Fruit fly (Drosophila melanogaster) whole organism, embryonic: ENCODE results near the gene CG31910.
A peak's percentile ranks its signal among the peaks of the same experiment; 100 is the strongest.

Source experiments
- Adf1 ChIP-seq: fragments of 200-800 bp; sonication (Bioruptor generic); IDR thresholded peaks from 2 replicates; pipeline ENCODE4 v1.3.6; 2022; ENCODE audit warnings: missing biosample characterization, missing genetic modification characterization
- Aef1 ChIP-seq: fragments of 200-800 bp; sonication (Bioruptor generic); IDR thresholded peaks from 3 replicates; pipeline ENCODE4 v1.3.6; 2022; ENCODE audit warnings: missing biosample characterization, missing genetic modification characterization
- Atf3 ChIP-seq: fragments of 200-800 bp; sonication (Bioruptor generic); optimal IDR thresholded peaks from 3 replicates; lab custom pipeline; 2016; ENCODE audit warnings: missing biosample characterization, missing genetic modification characterization
- Bteb2 ChIP-seq: fragments of 200-800 bp; sonication (Bioruptor generic); optimal IDR thresholded peaks from 2 replicates; lab custom pipeline; 2016; ENCODE audit warnings: missing biosample characterization, missing genetic modification characterization
- CG12659 ChIP-seq: fragments of 200-800 bp; sonication (Bioruptor generic); optimal IDR thresholded peaks from 3 replicates; lab custom pipeline; 2017; ENCODE audit warnings: mild to moderate bottlenecking, missing biosample characterization, missing genetic modification reagents, missing genetic modification characterization
- CG1602 ChIP-seq: fragments of 200-800 bp; sonication (Bioruptor generic); optimal IDR thresholded peaks from 3 replicates; lab custom pipeline; 2016; ENCODE audit warnings: missing biosample characterization, missing genetic modification characterization
- CG16815 ChIP-seq: fragments of 200-800 bp; sonication (Bioruptor generic); optimal IDR thresholded peaks from 3 replicates; lab custom pipeline; 2017; ENCODE audit warnings: missing biosample characterization, mild to moderate bottlenecking, missing genetic modification characterization
- CG17186 ChIP-seq: fragments of 200-800 bp; sonication (Bioruptor generic); optimal IDR thresholded peaks from 3 replicates; lab custom pipeline; 2017; ENCODE audit warnings: missing biosample characterization, missing genetic modification reagents, missing genetic modification characterization
- CG17328 ChIP-seq: fragments of 200-800 bp; sonication (Bioruptor generic); IDR thresholded peaks from 2 replicates; pipeline ENCODE4 v1.3.6; 2022; ENCODE audit warnings: missing biosample characterization, missing genetic modification characterization
- CG17802 ChIP-seq: fragments of 200-800 bp; sonication (Bioruptor generic); optimal IDR thresholded peaks from 2 replicates; lab custom pipeline; 2018; ENCODE audit warnings: missing biosample characterization, mild to moderate bottlenecking, missing genetic modification characterization, moderate library complexity
- CG3407 ChIP-seq: fragments of 200-800 bp; sonication (Bioruptor generic); optimal IDR thresholded peaks from 2 replicates; lab custom pipeline; 2018; ENCODE audit warnings: missing biosample characterization, mild to moderate bottlenecking, missing genetic modification characterization
- CG34376 ChIP-seq: fragments of 200-800 bp; sonication (Bioruptor generic); optimal IDR thresholded peaks from 2 replicates; lab custom pipeline; 2018; ENCODE audit warnings: missing biosample characterization, mild to moderate bottlenecking, missing genetic modification characterization
- CG43689 ChIP-seq: fragments of 200-800 bp; sonication (Bioruptor generic); IDR thresholded peaks from 2 replicates; pipeline ENCODE4 v1.3.6; 2022; ENCODE audit warnings: missing biosample characterization, missing genetic modification characterization
- CG4820 ChIP-seq: fragments of 200-800 bp; sonication (Bioruptor generic); optimal IDR thresholded peaks from 3 replicates; lab custom pipeline; 2016; ENCODE audit warnings: missing biosample characterization, missing genetic modification characterization
- CG6254 ChIP-seq: fragments of 200-800 bp; sonication (Bioruptor generic); optimal IDR thresholded peaks from 3 replicates; lab custom pipeline; 2017; ENCODE audit warnings: mild to moderate bottlenecking, missing biosample characterization, missing genetic modification reagents, missing genetic modification characterization
- CG7839 ChIP-seq: fragments of 200-800 bp; sonication (Bioruptor generic); optimal IDR thresholded peaks from 3 replicates; lab custom pipeline; 2018; ENCODE audit warnings: missing biosample characterization, mild to moderate bottlenecking, missing genetic modification characterization, moderate library complexity
- CkIIα-i1 ChIP-seq: fragments of 200-800 bp; sonication (Bioruptor generic); IDR thresholded peaks from 2 replicates; pipeline ENCODE4 v1.3.6; 2022; ENCODE audit warnings: missing biosample characterization, missing genetic modification characterization
- Doc3 ChIP-seq: fragments of 200-800 bp; sonication (Bioruptor generic); IDR thresholded peaks from 3 replicates; pipeline ENCODE4 v1.3.6; 2022; ENCODE audit warnings: missing biosample characterization, missing genetic modification characterization; ENCODE audit not compliant: partially characterized antibody
- Dp ChIP-seq: fragments of 200-800 bp; sonication (Bioruptor generic); optimal IDR thresholded peaks from 2 replicates; lab custom pipeline; 2018; ENCODE audit warnings: missing biosample characterization, mild to moderate bottlenecking, missing genetic modification characterization, moderate library complexity
- Ets97D ChIP-seq: fragments of 200-800 bp; sonication (Bioruptor generic); optimal IDR thresholded peaks from 3 replicates; lab custom pipeline; 2016; ENCODE audit warnings: missing biosample characterization, missing genetic modification characterization
- HLH3B ChIP-seq: fragments of 200-800 bp; sonication (Bioruptor generic); IDR thresholded peaks from 2 replicates; pipeline ENCODE4 v1.3.6; 2022; ENCODE audit warnings: missing biosample characterization, missing genetic modification characterization
- MBD-R2 ChIP-seq: fragments of 200-800 bp; sonication (Bioruptor generic); IDR thresholded peaks from 2 replicates; pipeline ENCODE4 v1.3.6; 2022; ENCODE audit warnings: missing biosample characterization, missing genetic modification characterization
- Max ChIP-seq: fragments of 200-800 bp; sonication (Bioruptor generic); optimal IDR thresholded peaks from 2 replicates; lab custom pipeline; 2016; ENCODE audit warnings: missing biosample characterization, mild to moderate bottlenecking, missing genetic modification characterization
- Neu2 ChIP-seq: fragments of 200-800 bp; sonication (Bioruptor generic); optimal IDR thresholded peaks from 3 replicates; lab custom pipeline; 2016; ENCODE audit warnings: missing biosample characterization, missing genetic modification characterization, borderline replicate concordance
- Optix ChIP-seq: fragments of 200-800 bp; sonication (Bioruptor generic); IDR thresholded peaks from 3 replicates; pipeline ENCODE4 v1.3.6; 2022; ENCODE audit warnings: missing biosample characterization, missing genetic modification characterization
- TFAM ChIP-seq: fragments of 200-800 bp; sonication (Bioruptor generic); optimal IDR thresholded peaks from 2 replicates; lab custom pipeline; 2017; ENCODE audit warnings: missing biosample characterization, missing genetic modification characterization, inconsistent platforms
- Tbp ChIP-seq: fragments of >200 bp; optimal IDR thresholded peaks from 2 replicates; lab custom pipeline; 2018; ENCODE audit warnings: missing biosample characterization, missing genetic modification characterization
- ac ChIP-seq: fragments of 200-800 bp; sonication (Bioruptor generic); optimal IDR thresholded peaks from 3 replicates; lab custom pipeline; 2017; ENCODE audit warnings: missing biosample characterization, mild to moderate bottlenecking, missing genetic modification characterization
- bigmax ChIP-seq: fragments of 200-800 bp; sonication (Bioruptor generic); optimal IDR thresholded peaks from 2 replicates; lab custom pipeline; 2018; ENCODE audit warnings: missing biosample characterization, mild to moderate bottlenecking, missing genetic modification characterization
- btn ChIP-seq: fragments of 200-800 bp; sonication (Bioruptor generic); optimal IDR thresholded peaks from 2 replicates; lab custom pipeline; 2016; ENCODE audit warnings: missing biosample characterization, missing genetic modification characterization
- chif ChIP-seq, 2 experiments: fragments of 200-800 bp; sonication (Bioruptor generic); optimal IDR thresholded peaks; 3 replicates each; lab custom pipeline; 2016; ENCODE audit warnings: missing biosample characterization in 2 of 2, missing genetic modification characterization in 2 of 2
- ci ChIP-seq: fragments of 200-800 bp; sonication (Bioruptor generic); IDR thresholded peaks from 3 replicates; pipeline ENCODE4 v1.3.6; 2022; ENCODE audit warnings: missing biosample characterization, missing genetic modification characterization
- cwo ChIP-seq: fragments of 200-800 bp; sonication (Bioruptor generic); optimal IDR thresholded peaks from 3 replicates; lab custom pipeline; 2017; ENCODE audit warnings: missing biosample characterization, missing genetic modification characterization, mild to moderate bottlenecking, moderate library complexity, missing genetic modification reagents
- dysf ChIP-seq: fragments of 200-800 bp; sonication (Bioruptor generic); IDR thresholded peaks from 3 replicates; pipeline ENCODE4 v1.3.6; 2022; ENCODE audit warnings: missing biosample characterization, missing genetic modification characterization
- eyg ChIP-seq: fragments of 200-800 bp; sonication (Bioruptor generic); optimal IDR thresholded peaks from 3 replicates; lab custom pipeline; 2016; ENCODE audit warnings: missing biosample characterization, missing genetic modification characterization
- gt ChIP-seq: fragments of 200-800 bp; sonication (Bioruptor generic); IDR thresholded peaks from 2 replicates; pipeline ENCODE4 v1.3.6; 2022; ENCODE audit warnings: missing biosample characterization, missing genetic modification characterization
- hbn ChIP-seq: fragments of 200-800 bp; sonication (Bioruptor generic); IDR thresholded peaks from 2 replicates; pipeline ENCODE4 v1.3.6; 2022; ENCODE audit warnings: missing biosample characterization, missing genetic modification characterization; ENCODE audit not compliant: partially characterized antibody
- ind ChIP-seq: fragments of 200-800 bp; sonication (Bioruptor generic); optimal IDR thresholded peaks from 3 replicates; lab custom pipeline; 2016; ENCODE audit warnings: missing biosample characterization, missing genetic modification characterization
- insv ChIP-seq, 2 experiments: fragments of 200-800 bp; sonication (Bioruptor generic); optimal IDR thresholded peaks; 3 replicates each; lab custom pipeline; 2016 to 2018; ENCODE audit warnings: missing biosample characterization in 2 of 2, missing genetic modification characterization in 2 of 2
- lilli ChIP-seq: fragments of 200-800 bp; sonication (Bioruptor generic); optimal IDR thresholded peaks from 3 replicates; lab custom pipeline; 2016; ENCODE audit warnings: missing biosample characterization, missing genetic modification characterization
- nau ChIP-seq: fragments of 200-800 bp; sonication (Bioruptor generic); optimal IDR thresholded peaks from 3 replicates; lab custom pipeline; 2017; ENCODE audit warnings: missing biosample characterization, mild to moderate bottlenecking, missing genetic modification characterization, missing genetic modification reagents
- nerfin-2 ChIP-seq: fragments of 200-800 bp; sonication (Bioruptor generic); IDR thresholded peaks from 2 replicates; pipeline ENCODE4 v1.3.6; 2022; ENCODE audit warnings: missing biosample characterization, missing genetic modification characterization; ENCODE audit not compliant: partially characterized antibody
- pho ChIP-seq: fragments of 200-800 bp; sonication (Bioruptor generic); optimal IDR thresholded peaks from 2 replicates; lab custom pipeline; 2016; ENCODE audit warnings: missing biosample characterization, missing genetic modification characterization
- phol ChIP-seq: fragments of 200-800 bp; sonication (Bioruptor generic); optimal IDR thresholded peaks from 3 replicates; lab custom pipeline; 2018; ENCODE audit warnings: missing biosample characterization, mild to moderate bottlenecking, missing genetic modification characterization, moderate library complexity
- pita ChIP-seq: fragments of 200-800 bp; sonication (Bioruptor generic); optimal IDR thresholded peaks from 2 replicates; lab custom pipeline; 2017; ENCODE audit warnings: missing biosample characterization, mild to moderate bottlenecking, missing genetic modification characterization
- pros ChIP-seq: fragments of 200-800 bp; sonication (Bioruptor generic); optimal IDR thresholded peaks from 3 replicates; lab custom pipeline; 2019; ENCODE audit warnings: missing biosample characterization, mild to moderate bottlenecking, missing genetic modification characterization, moderate library complexity
- seq ChIP-seq: fragments of 200-800 bp; sonication (Bioruptor generic); IDR thresholded peaks from 2 replicates; pipeline ENCODE4 v1.3.6; 2022; ENCODE audit warnings: missing biosample characterization, missing genetic modification characterization
- shn ChIP-seq: fragments of 200-800 bp; sonication (Bioruptor generic); optimal IDR thresholded peaks from 3 replicates; lab custom pipeline; 2016; ENCODE audit warnings: missing biosample characterization, missing genetic modification characterization
- tio ChIP-seq: fragments of 200-800 bp; sonication (Bioruptor generic); optimal IDR thresholded peaks from 2 replicates; lab custom pipeline; 2017; ENCODE audit warnings: missing biosample characterization, missing genetic modification characterization, inconsistent platforms

The CG31910 gene

dm6 chr2L:6745522-6745921 lies at the start of gene CG31910:
TSS of gene CG31910 (minus strand) at chr2L:6745622.
- no peak for TF ChIP-seq Max (GFP tag; lab: Kevin White, UChicago)
- TF ChIP-seq CG17328: no peak

dm6 chr2L:6794956-6795522 lies 49.6 kb upstream of the CG31910 start:
- TF ChIP-seq CG3407 (GFP tag; lab: Kevin White, UChicago) (no peak), CG4820 (no peak), ci (no peak), dysf (GFP tag; lab: Robert Waterston, UW) (peak; percentile 41; the same call in 1 of the 3 replicates), Tbp (no peak), pita (GFP tag; lab: Kevin White, UChicago) (no peak), CG1602 (GFP tag; lab: Kevin White, UChicago) (no peak), TFAM (GFP tag; lab: Kevin White, UChicago) (no peak), Adf1 (GFP tag; lab: Robert Waterston, UW) (no peak), Optix (GFP tag; lab: Robert Waterston, UW) (0 out of 3 replicates have a peak, but pooled peaks have one; percentile 27), Neu2 (no peak), Doc3 (GFP tag; lab: Robert Waterston, UW) (no peak), insv (GFP tag; optimal IDR thresholded peaks at IDR 0.05; lab: Kevin White, UChicago) (no peak), CG17802 (tag; lab: Kevin White, UChicago) (no peak), pho (GFP tag; lab: Kevin White, UChicago) (no peak), ind (GFP tag; lab: Kevin White, UChicago) (peak; percentile 30), cwo (GFP tag; lab: Kevin White, UChicago) (no peak), Atf3 (GFP tag; lab: Kevin White, UChicago) (no peak), CG6254 (GFP tag; lab: Kevin White, UChicago) (no peak), nau (GFP tag; lab: Kevin White, UChicago) (no peak), chif (GFP tag; optimal IDR thresholded peaks at IDR 0.05; lab: Kevin White, UChicago) (peak in 1 of 2 experiments; percentile 31), pros (no peak), lilli (GFP tag; lab: Kevin White, UChicago) (peak; percentile 13), CG7839 (peak; percentile 32), nerfin-2 (GFP tag; lab: Robert Waterston, UW) (no peak), shn (peak; percentile 21), tio (GFP tag; lab: Kevin White, UChicago) (no peak), seq (GFP tag; lab: Robert Waterston, UW) (no peak), CG12659 (GFP tag; lab: Kevin White, UChicago) (peak; percentile 15), CkIIα-i1 (GFP tag; lab: Robert Waterston, UW) (no peak), HLH3B (GFP tag; lab: Robert Waterston, UW) (0 out of 2 replicates have a peak, but pooled peaks have one; percentile 18), bigmax (no peak), phol (peak; percentile 24), Dp (GFP tag; lab: Kevin White, UChicago) (no peak), MBD-R2 (GFP tag; lab: Robert Waterston, UW) (0 out of 2 replicates have a peak, but pooled peaks have one; percentile 8), Bteb2 (GFP tag; lab: Kevin White, UChicago) (no peak), ac (GFP tag; lab: Kevin White, UChicago) (peak; percentile 10), CG43689 (GFP tag; lab: Robert Waterston, UW) (no peak), CG34376 (GFP tag; lab: Kevin White, UChicago) (no peak), CG17186 (GFP tag; lab: Kevin White, UChicago) (no peak), eyg (GFP tag; lab: Kevin White, UChicago) (no peak), Ets97D (no peak), gt (GFP tag; lab: Robert Waterston, UW) (no peak), CG16815 (GFP tag; lab: Kevin White, UChicago) (peak; percentile 0), Aef1 (GFP tag; lab: Robert Waterston, UW) (no peak), btn (GFP tag; lab: Kevin White, UChicago) (peak; percentile 27), hbn (no peak)
